Worm (Caenorhabditis elegans): ENCODE results near the gene ZK370.4.

ZK370.4 gene

ce11 chrIII:8772428-8773027 is 41.3 kb upstream of the ZK370.4 start:
- TF ChIP-seq elt-2 (tag; optimal IDR thresholded peaks at IDR 0.05) (peak; percentile 11), egl-5 (tag; optimal IDR thresholded peaks at IDR 0.05) (peak; percentile 9), nhr-237 (tag; optimal IDR thresholded peaks at IDR 0.05) (no peak)

- TF ChIP-seq unc-62 (GFP tag; optimal IDR thresholded peaks at IDR 0.05), result no peak
- no peak for TF ChIP-seq skn-1 (tag; optimal IDR thresholded peaks at IDR 0.05)
- TF ChIP-seq lsy-12 (tag; optimal IDR thresholded peaks at IDR 0.05), result no peak
- TF ChIP-seq ceh-28 (tag; optimal IDR thresholded peaks at IDR 0.05), result no peak
- TF ChIP-seq ama-1 (optimal IDR thresholded peaks at IDR 0.05), result no peak
- no peak for TF ChIP-seq zag-1 (tag; optimal IDR thresholded peaks at IDR 0.05)
- TF ChIP-seq nhr-11 (tag; optimal IDR thresholded peaks at IDR 0.05), result no peak
- no peak for TF ChIP-seq ceh-82 (tag; optimal IDR thresholded peaks at IDR 0.05)
- TF ChIP-seq aly-2 (tag; optimal IDR thresholded peaks at IDR 0.05), result no peak
- TF ChIP-seq nhr-28 (tag; optimal IDR thresholded peaks at IDR 0.05), result no peak
- no peak for TF ChIP-seq pha-4 (tag; optimal IDR thresholded peaks at IDR 0.05)
- TF ChIP-seq nhr-43 (tag; optimal IDR thresholded peaks at IDR 0.05; ENCODE audit: poor library complexity, severe bottlenecking), result no peak
- TF ChIP-seq daf-12 (tag; optimal IDR thresholded peaks at IDR 0.05), result no peak
- no peak for TF ChIP-seq elt-2 (tag; optimal IDR thresholded peaks at IDR 0.05)
- no peak for TF ChIP-seq mdl-1 (tag; optimal IDR thresholded peaks at IDR 0.05)
- no peak for TF ChIP-seq nhr-77 (tag; optimal IDR thresholded peaks at IDR 0.05)
- TF ChIP-seq fkh-10 (GFP tag; optimal IDR thresholded peaks at IDR 0.05), result no peak
- no peak for TF ChIP-seq nfya-1 (tag; optimal IDR thresholded peaks at IDR 0.05; ENCODE audit: insufficient read depth)
Measured at ce11 chrIII:8771851-8772250, 40.6 kb upstream of the ZK370.4 start, which contains the start of gene K02D10.3. K02D10.3 (minus strand) TSS chrIII:8771951.

DNA sequence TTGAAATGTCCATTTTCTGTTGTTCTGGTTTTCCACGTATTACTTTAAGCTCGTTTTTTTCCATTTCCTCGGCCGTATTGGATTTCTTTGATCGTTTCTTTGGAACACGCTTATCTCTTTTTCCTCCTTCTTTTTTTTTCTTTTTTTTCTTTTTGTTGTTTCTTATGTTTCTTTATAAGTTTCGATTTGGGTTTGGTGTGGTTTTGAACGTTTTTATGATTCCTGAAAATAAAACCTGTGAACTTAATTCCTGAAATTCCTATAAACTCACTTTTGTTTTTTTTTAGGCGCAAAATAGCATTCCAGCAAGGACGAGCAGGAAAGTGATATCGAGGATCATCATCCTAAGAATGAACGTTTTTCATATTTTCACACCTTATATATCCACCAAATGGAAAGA is 40.0 kb upstream of the ZK370.4 start, which contains the start of gene K02D10.2:
Gene K02D10.2, minus strand, starts transcription at position 101 of the 400 bp plus-strand sequence.
- TF ChIP-seq aly-2 (tag; optimal IDR thresholded peaks at IDR 0.05), result no peak
- no peak for TF ChIP-seq nhr-77 (tag; optimal IDR thresholded peaks at IDR 0.05)
- no peak for TF ChIP-seq tbx-2 (tag; optimal IDR thresholded peaks at IDR 0.05)
- no peak for TF ChIP-seq nhr-67 (tag; optimal IDR thresholded peaks at IDR 0.05)
- no peak for TF ChIP-seq eor-1 (tag; optimal IDR thresholded peaks at IDR 0.05)
- TF ChIP-seq unc-39 (tag; optimal IDR thresholded peaks at IDR 0.05), result no peak
- no peak for TF ChIP-seq ceh-9 (tag; optimal IDR thresholded peaks at IDR 0.05)
- TF ChIP-seq mdl-1 (tag; optimal IDR thresholded peaks at IDR 0.05), result no peak
- no peak for TF ChIP-seq fos-1 (tag; optimal IDR thresholded peaks at IDR 0.05)
- TF ChIP-seq nfya-1 (tag; optimal IDR thresholded peaks at IDR 0.05; ENCODE audit: insufficient read depth), result no peak
- TF ChIP-seq skn-1 (tag; optimal IDR thresholded peaks at IDR 0.05), result no peak
- no peak for TF ChIP-seq elt-3 (tag; optimal IDR thresholded peaks at IDR 0.05)
- TF ChIP-seq lsy-12 (tag; optimal IDR thresholded peaks at IDR 0.05), result no peak
- TF ChIP-seq unc-62 (GFP tag; optimal IDR thresholded peaks at IDR 0.05), result no peak
- no peak for TF ChIP-seq egl-27 (tag; optimal IDR thresholded peaks at IDR 0.05)
- TF ChIP-seq fkh-10 (GFP tag; optimal IDR thresholded peaks at IDR 0.05), result no peak
- no peak for TF ChIP-seq pqm-1 (tag; optimal IDR thresholded peaks at IDR 0.05)
- TF ChIP-seq jun-1 (tag; optimal IDR thresholded peaks at IDR 0.05), result no peak
- no peak for TF ChIP-seq R02D3.7 (tag; optimal IDR thresholded peaks at IDR 0.05)
- TF ChIP-seq nhr-237 (tag; optimal IDR thresholded peaks at IDR 0.05), result no peak

- peak; percentile 58 for TF ChIP-seq nhr-25 (tag; optimal IDR thresholded peaks at IDR 0.05)
- TF ChIP-seq ama-1 (optimal IDR thresholded peaks at IDR 0.05), result no peak
- TF ChIP-seq pha-4 (tag; optimal IDR thresholded peaks at IDR 0.05), result no peak
- peak; percentile 30 for TF ChIP-seq nhr-23 (tag; optimal IDR thresholded peaks at IDR 0.05)
Measured at ce11 chrIII:8770243-8770642, 39.0 kb upstream of the ZK370.4 start.

DNA sequence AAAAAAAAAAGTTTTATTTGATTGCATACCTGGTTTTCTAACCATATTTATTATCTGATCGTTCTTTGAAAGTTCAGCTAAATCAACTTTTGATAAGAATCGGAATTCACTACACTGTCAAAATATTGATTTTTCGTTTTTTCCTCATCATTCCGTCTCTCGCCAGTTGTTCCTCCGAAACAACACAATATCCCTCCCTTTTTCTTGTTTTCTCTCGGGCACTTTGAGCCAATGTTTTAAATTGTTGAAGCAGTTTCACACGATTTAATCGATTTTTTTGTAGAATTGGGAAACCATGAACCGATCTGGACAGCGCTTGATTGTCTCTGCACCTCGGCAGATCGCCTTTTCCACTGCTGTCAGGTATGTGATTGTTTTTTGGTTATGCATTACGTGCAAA is 38.0 kb upstream of the ZK370.4 start, which contains the start of gene K02D10.1:
Gene K02D10.1, plus strand, starts transcription at position 284 of the 400 bp plus-strand sequence.
- TF ChIP-seq ama-1 (optimal IDR thresholded peaks at IDR 0.05) (peak; percentile 62), skn-1 (tag; optimal IDR thresholded peaks at IDR 0.05) (no peak), ceh-9 (tag; optimal IDR thresholded peaks at IDR 0.05) (no peak), elt-3 (tag; optimal IDR thresholded peaks at IDR 0.05) (no peak), fkh-2 (tag; optimal IDR thresholded peaks at IDR 0.05) (no peak), nhr-28 (tag; optimal IDR thresholded peaks at IDR 0.05) (no peak), nhr-43 (tag; optimal IDR thresholded peaks at IDR 0.05; ENCODE audit: poor library complexity, severe bottlenecking) (no peak), ceh-28 (tag; optimal IDR thresholded peaks at IDR 0.05) (peak; percentile 29), lin-15B (tag; optimal IDR thresholded peaks at IDR 0.05) (no peak), zag-1 (tag; optimal IDR thresholded peaks at IDR 0.05) (no peak), elt-2 (tag; optimal IDR thresholded peaks at IDR 0.05) (no peak), tbx-2 (tag; optimal IDR thresholded peaks at IDR 0.05) (no peak), nhr-12 (tag; optimal IDR thresholded peaks at IDR 0.05) (no peak)

Measured in whole organism, L3 larva.